Worm (Caenorhabditis elegans) whole organism, late embryonic: Measurements from ENCODE around the gene Y73B6BL.289.

Experiments used
- Y22D7AL.16 ChIP-seq: sonication (generic microtip); optimal IDR thresholded peaks from 2 replicates; lab custom pipeline; 2016; ENCODE audit warnings: missing genetic modification characterization, missing compliant biosample characterization
- ceh-9 ChIP-seq: sonication (generic microtip); optimal IDR thresholded peaks from 2 replicates; lab custom pipeline; 2016; ENCODE audit warnings: mild to moderate bottlenecking, missing genetic modification characterization, inconsistent platforms, missing compliant biosample characterization
- fax-1 ChIP-seq: sonication (generic microtip); optimal IDR thresholded peaks from 2 replicates; lab custom pipeline; 2016; ENCODE audit warnings: missing genotype, missing genetic modification characterization, missing compliant biosample characterization
- sdc-2 ChIP-seq: sonication (generic microtip); optimal IDR thresholded peaks from 2 replicates; lab custom pipeline; 2016; ENCODE audit warnings: missing genotype, missing genetic modification characterization, missing compliant biosample characterization

DNA sequence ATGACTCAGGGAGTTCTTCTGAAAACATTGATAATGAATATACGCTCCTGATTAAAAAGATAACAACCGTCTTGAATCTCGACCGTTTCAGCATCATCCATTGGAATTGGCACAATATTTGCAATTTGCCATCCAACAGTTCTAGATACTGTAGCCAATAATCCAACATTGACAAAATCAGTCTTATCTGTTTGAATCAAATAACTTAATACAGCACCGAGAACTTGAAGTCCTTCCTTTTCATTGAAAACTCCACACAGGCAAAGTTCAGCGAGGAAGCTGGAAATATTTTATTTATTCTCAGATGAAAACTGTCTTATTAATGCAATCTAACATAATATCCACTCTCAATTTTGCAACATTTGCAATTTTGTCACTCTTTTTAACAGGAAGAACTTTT lies 25.0 kb downstream of the Y73B6BL.289 start:
- TF ChIP-seq sdc-2 (tag; lab: Kevin White, UChicago): no peak
- no peak for TF ChIP-seq fax-1 (tag; lab: Kevin White, UChicago)
- no peak for TF ChIP-seq ceh-9 (tag; lab: Kevin White, UChicago)
- TF ChIP-seq Y22D7AL.16 (tag; lab: Kevin White, UChicago): no peak
